Worm (Caenorhabditis elegans) whole organism, early embryonic: ENCODE measurements around the gene pals-25.

ENCODE experiments used
- B0310.2 ChIP-seq: sonication (generic microtip); optimal IDR thresholded peaks from 2 replicates; lab custom pipeline; 2016; ENCODE audit warnings: mild to moderate bottlenecking, missing genetic modification characterization, missing compliant biosample characterization
- F13C5.2 ChIP-seq: sonication (generic microtip); optimal IDR thresholded peaks from 2 replicates; lab custom pipeline; 2017; ENCODE audit warnings: mild to moderate bottlenecking, missing genetic modification characterization, inconsistent platforms, missing compliant biosample characterization
- aly-1 ChIP-seq: sonication (generic microtip); optimal IDR thresholded peaks from 2 replicates; lab custom pipeline; 2016; ENCODE audit warnings: missing genetic modification characterization, missing compliant biosample characterization
- ama-1 ChIP-seq: fragments of 150-350 bp; optimal IDR thresholded peaks from 2 replicates; lab custom pipeline; 2014
- ceh-13 ChIP-seq: fragments of 200-800 bp; sonication (Bioruptor generic); optimal IDR thresholded peaks from 2 replicates; lab custom pipeline; 2018; ENCODE audit warnings: mild to moderate bottlenecking, missing genetic modification characterization, missing compliant biosample characterization
- flt-1 ChIP-seq: fragments of 200-800 bp; sonication (Bioruptor generic); IDR thresholded peaks from 2 replicates; pipeline ENCODE4 v1.3.6; 2022; ENCODE audit warnings: missing genetic modification characterization, missing compliant biosample characterization
- hmbx-1 ChIP-seq: sonication (generic microtip); optimal IDR thresholded peaks from 2 replicates; lab custom pipeline; 2016; ENCODE audit warnings: mild to moderate bottlenecking, missing genetic modification characterization, missing compliant biosample characterization
- hnd-1 ChIP-seq: sonication (generic microtip); optimal IDR thresholded peaks from 2 replicates; lab custom pipeline; 2016; ENCODE audit warnings: missing genetic modification characterization, missing compliant biosample characterization
- scrt-1 ChIP-seq: fragments of 200-800 bp; sonication (Bioruptor generic); IDR thresholded peaks from 2 replicates; pipeline ENCODE4 v1.3.6; 2022; ENCODE audit warnings: missing genetic modification characterization, missing compliant biosample characterization
- sea-1 ChIP-seq: fragments of 200-800 bp; sonication (Bioruptor generic); conservative IDR thresholded peaks from 2 replicates; pipeline ENCODE4 v1.3.6; 2022; ENCODE audit warnings: missing genetic modification characterization, missing compliant biosample characterization
- tbx-11 ChIP-seq: fragments of 200-800 bp; sonication (Bioruptor generic); IDR thresholded peaks from 2 replicates; pipeline ENCODE4 v1.3.6; 2022; ENCODE audit warnings: missing genetic modification characterization, missing compliant biosample characterization
- tbx-37 ChIP-seq: fragments of 200-800 bp; sonication (Bioruptor generic); conservative IDR thresholded peaks from 2 replicates; pipeline ENCODE4 v1.3.6; 2022; ENCODE audit warnings: missing genetic modification reagents, missing genetic modification characterization, missing compliant biosample characterization

ce11 chrIII:117210-117609, 17.1 kb upstream of the pals-25 start, which contains the start of gene C29F9.5:
- TF ChIP-seq ama-1 (lab: Kevin White, UChicago) (no peak), B0310.2 (tag; lab: Kevin White, UChicago) (no peak), ceh-13 (GFP tag; lab: Kevin White, UChicago) (no peak), sea-1 (no peak), hmbx-1 (tag; lab: Kevin White, UChicago) (no peak), flt-1 (GFP tag; lab: Robert Waterston, UW) (no peak), tbx-37 (no peak), scrt-1 (GFP tag; lab: Robert Waterston, UW) (no peak), F13C5.2 (tag; lab: Kevin White, UChicago) (no peak), hnd-1 (tag; lab: Kevin White, UChicago) (no peak), aly-1 (no peak), tbx-11 (no peak)
